Worm (Caenorhabditis elegans) whole organism, L4/young adult: Measurements from ENCODE around the gene pigs-1.

Experiments used
- dao-5 ChIP-seq: sonication (generic microtip); optimal IDR thresholded peaks from 2 replicates; lab custom pipeline; 2016; ENCODE audit warnings: missing genotype, missing genetic modification characterization, moderate library complexity, missing compliant biosample characterization
- him-1 ChIP-seq: sonication (generic microtip); optimal IDR thresholded peaks from 2 replicates; lab custom pipeline; 2016; ENCODE audit warnings: missing genotype, missing genetic modification reagents, missing genetic modification characterization, missing compliant biosample characterization

DNA sequence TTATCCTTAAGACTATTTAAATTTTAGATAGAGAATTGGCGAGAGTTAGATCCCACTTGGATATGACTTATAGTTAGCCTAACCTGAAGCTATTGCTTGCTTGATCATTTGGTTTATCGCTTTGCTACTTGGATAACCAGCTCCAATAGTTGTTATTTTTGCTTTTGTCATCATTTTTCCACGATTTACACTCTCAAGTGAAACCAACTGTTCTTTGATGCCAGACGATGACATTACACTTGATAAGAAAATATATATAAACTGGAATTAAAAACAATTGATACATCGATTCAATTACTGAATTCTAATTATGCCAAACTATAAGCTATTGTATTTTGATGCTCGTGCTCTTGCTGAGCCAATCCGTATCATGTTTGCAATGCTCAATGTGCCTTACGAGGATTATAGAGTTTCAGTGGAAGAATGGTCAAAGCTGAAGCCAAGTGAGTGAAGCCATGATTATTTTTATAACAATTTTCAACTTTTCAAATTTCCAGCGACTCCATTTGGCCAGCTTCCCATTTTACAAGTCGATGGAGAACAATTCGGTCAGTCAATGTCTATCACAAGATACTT, 6.8 kb downstream of the pigs-1 start, which contains the start of the genes gst-2, gst-4 and dhs-12:
- TF ChIP-seq him-1 (tag; lab: Kevin White, UChicago) (no peak), dao-5 (tag; lab: Kevin White, UChicago) (no peak)
